Fruit fly (Drosophila melanogaster): ENCODE data around the gene Yp3.

DNA sequence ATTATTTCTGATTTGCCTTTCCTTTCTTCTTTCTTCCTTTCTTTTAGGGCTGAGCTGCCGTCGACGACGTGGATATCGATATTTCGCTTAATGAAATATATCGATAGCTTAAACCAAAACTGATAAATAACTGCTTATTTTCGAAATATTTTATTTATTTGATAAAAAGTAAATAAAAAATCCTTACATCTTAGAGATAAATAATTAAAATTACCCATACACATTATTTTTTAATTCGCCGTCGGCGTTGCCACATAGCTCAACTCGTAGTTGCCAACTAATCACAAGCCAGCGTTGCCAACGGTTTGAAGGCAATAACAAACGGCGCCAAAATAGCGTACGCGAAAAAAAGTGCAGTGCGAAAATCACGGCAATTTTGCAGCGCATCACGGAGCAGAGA, 37.4 kb upstream of the Yp3 start, which contains the start of the genes Mrgn1 and mus101:
- no peak for TF ChIP-seq psq (optimal IDR thresholded peaks at IDR 0.05)
- no peak for TF ChIP-seq CG8478 (optimal IDR thresholded peaks at IDR 0.05)
- no peak for TF ChIP-seq usp (GFP tag; optimal IDR thresholded peaks at IDR 0.05)

Data from whole organism.